Fruit fly (Drosophila melanogaster): ENCODE results near the gene Polr3D.

- TF ChIP-seq Bteb2 (GFP tag; optimal IDR thresholded peaks at IDR 0.05) (no peak), CG12104 (GFP tag; optimal IDR thresholded peaks at IDR 0.05) (no peak), cg (GFP tag; optimal IDR thresholded peaks at IDR 0.05) (no peak), abd-A (tag; optimal IDR thresholded peaks at IDR 0.05) (no peak), CG31365 (tag; optimal IDR thresholded peaks at IDR 0.05) (no peak), Bgb (GFP tag; IDR thresholded peaks at IDR 0.05; ENCODE audit: partially characterized antibody) (no peak)
Observed at dm6 chr3L:18083994-18084393, 25.4 kb downstream of the Polr3D start.
